Worm (Caenorhabditis elegans): Measurements from ENCODE around the gene rad-54.L2.

Gene rad-54.L2

DNA sequence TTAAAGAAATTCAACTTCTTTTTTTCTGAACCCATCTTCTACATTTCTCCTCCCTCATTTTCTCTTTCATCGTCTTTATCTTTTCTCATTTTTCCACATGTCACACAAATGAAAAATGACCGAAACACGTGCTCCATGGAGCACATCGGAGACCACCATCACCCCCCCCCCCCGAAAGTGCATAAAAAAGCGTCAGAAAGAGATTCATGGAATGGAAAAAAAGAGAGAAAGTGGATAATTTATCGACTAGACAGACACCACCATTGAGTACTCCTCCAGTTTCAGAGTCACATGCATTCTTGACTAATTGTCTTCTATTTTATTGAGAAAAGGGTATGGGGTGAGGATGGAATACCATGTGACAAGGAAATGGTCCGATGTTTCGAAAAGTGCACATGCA lies 53.3 kb downstream of the rad-54.L2 start (continued):
- TF ChIP-seq alr-1 (tag; optimal IDR thresholded peaks at IDR 0.05; ENCODE audit: borderline replicate concordance) (no peak), dsc-1 (tag; optimal IDR thresholded peaks at IDR 0.05) (peak; percentile 76), nhr-90 (tag; optimal IDR thresholded peaks at IDR 0.05; ENCODE audit: poor library complexity) (no peak), nhr-71 (tag; optimal IDR thresholded peaks at IDR 0.05) (peak; percentile 91), snpc-4 (tag; optimal IDR thresholded peaks at IDR 0.05) (peak; percentile 50), fkh-4 (tag; optimal IDR thresholded peaks at IDR 0.05; ENCODE audit: borderline replicate concordance) (no peak), ceh-8 (GFP tag; optimal IDR thresholded peaks at IDR 0.05) (peak; percentile 86), nhr-20 (tag; optimal IDR thresholded peaks at IDR 0.05) (peak; percentile 62), lin-13 (GFP tag; optimal IDR thresholded peaks at IDR 0.05) (no peak), rnt-1 (tag; optimal IDR thresholded peaks at IDR 0.05) (peak; percentile 64), unc-98 (GFP tag; IDR thresholded peaks at IDR 0.05) (no peak), swsn-7 (tag; optimal IDR thresholded peaks at IDR 0.05) (peak; percentile 42), pax-3 (tag; optimal IDR thresholded peaks at IDR 0.05) (peak; percentile 0), vab-15 (tag; optimal IDR thresholded peaks at IDR 0.05) (no peak), ces-1 (GFP tag; optimal IDR thresholded peaks at IDR 0.05) (no peak), C04F5.9 (tag; optimal IDR thresholded peaks at IDR 0.05) (no peak), sox-4 (tag; optimal IDR thresholded peaks at IDR 0.05) (no peak), nhr-19 (GFP tag; conservative IDR thresholded peaks at IDR 0.05) (no peak; the same call in 1 of the 2 replicates), mab-9 (GFP tag; IDR thresholded peaks at IDR 0.05) (no peak), tlp-1 (tag; optimal IDR thresholded peaks at IDR 0.05) (no peak), ztf-4 (tag; optimal IDR thresholded peaks at IDR 0.05) (no peak), lir-3 (tag; optimal IDR thresholded peaks at IDR 0.05; ENCODE audit: poor library complexity) (peak; percentile 20), tbx-2 (tag; optimal IDR thresholded peaks at IDR 0.05) (peak; percentile 60), unc-62 (GFP tag; optimal IDR thresholded peaks at IDR 0.05) (no peak), blmp-1 (tag; optimal IDR thresholded peaks at IDR 0.05) (no peak), irx-1 (tag; optimal IDR thresholded peaks at IDR 0.05) (peak; percentile 32), nhr-77 (tag; optimal IDR thresholded peaks at IDR 0.05) (no peak), zag-1 (tag; optimal IDR thresholded peaks at IDR 0.05) (no peak), fos-1 (tag; optimal IDR thresholded peaks at IDR 0.05) (no peak), ceh-90 (tag; optimal IDR thresholded peaks at IDR 0.05) (no peak), isw-1 (GFP tag; IDR thresholded peaks at IDR 0.05) (peak; percentile 20; the same call in 1 of the 2 replicates), snu-23 (GFP tag; optimal IDR thresholded peaks at IDR 0.05) (peak; percentile 52), hlh-17 (GFP tag; optimal IDR thresholded peaks at IDR 0.05; ENCODE audit: borderline replicate concordance) (no peak), lin-39 (tag; optimal IDR thresholded peaks at IDR 0.05) (peak; percentile 67), nhr-84 (tag; optimal IDR thresholded peaks at IDR 0.05) (no peak), jun-1 (tag; optimal IDR thresholded peaks at IDR 0.05) (no peak), nhr-237 (tag; optimal IDR thresholded peaks at IDR 0.05) (no peak)

DNA sequence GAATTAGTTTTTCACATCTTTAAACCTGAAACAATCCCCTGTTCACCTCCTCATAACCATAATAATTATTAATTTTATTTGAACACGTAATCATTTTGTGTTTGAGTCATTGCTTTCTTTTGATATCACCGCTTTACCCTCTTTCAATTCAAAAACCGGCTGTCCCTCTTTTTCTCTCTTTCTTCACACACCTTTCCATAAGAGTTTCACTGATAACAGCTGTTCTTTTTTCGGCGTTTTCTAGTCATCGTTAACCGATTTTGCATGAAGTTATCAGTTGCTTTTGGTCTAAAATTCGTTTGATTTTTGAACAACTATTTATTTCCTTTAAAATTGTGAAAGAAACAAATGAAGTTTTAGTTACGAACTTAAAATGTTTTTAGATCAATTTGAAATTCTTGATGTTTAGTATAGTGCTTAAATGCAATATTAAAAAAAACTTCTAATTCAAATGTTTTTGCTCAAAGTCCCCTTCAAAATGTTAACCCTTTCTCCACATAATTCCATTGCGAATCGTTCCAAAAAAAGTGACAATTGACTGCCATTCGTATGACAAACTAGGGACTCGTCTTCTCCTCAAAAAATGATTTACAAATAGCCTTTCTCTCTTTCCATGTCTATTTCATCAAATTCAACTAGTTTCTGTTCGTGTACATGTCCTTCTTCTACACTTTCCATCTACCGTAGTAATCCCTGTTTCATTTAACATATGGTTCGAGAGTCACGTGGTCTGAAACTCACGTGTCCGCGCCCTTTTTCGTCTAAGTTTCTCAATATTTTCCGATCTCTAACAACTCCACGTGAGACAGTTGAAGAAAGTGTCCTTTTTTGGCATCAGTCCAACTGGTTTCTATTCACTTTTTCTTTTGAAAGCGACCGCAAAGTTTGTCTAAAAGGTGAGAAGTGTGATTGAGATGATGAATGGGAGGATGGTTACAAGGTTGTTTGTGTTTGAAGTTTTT lies 55.5 kb downstream of the rad-54.L2 start:
- TF ChIP-seq snpc-4 (tag; optimal IDR thresholded peaks at IDR 0.05) = peak; percentile 63
- peak; percentile 21; the same call in 1 of the 2 replicates for TF ChIP-seq isw-1 (GFP tag; IDR thresholded peaks at IDR 0.05)
- no peak for TF ChIP-seq zip-4 (GFP tag; optimal IDR thresholded peaks at IDR 0.05)
- TF ChIP-seq mab-9 (GFP tag; IDR thresholded peaks at IDR 0.05) = peak; percentile 55
- TF ChIP-seq efl-1 (optimal IDR thresholded peaks at IDR 0.05) = peak; percentile 41 to 53
- TF ChIP-seq efl-1 (GFP tag; optimal IDR thresholded peaks at IDR 0.05 in 1 of 2) = peak; percentile 23 to 96
- peak in 2 of 6 experiments; percentile 86 to 88 for TF ChIP-seq elt-3 (tag; optimal IDR thresholded peaks at IDR 0.05)
- TF ChIP-seq unc-130 (tag; optimal IDR thresholded peaks at IDR 0.05) = peak; percentile 48
- TF ChIP-seq lin-14 (GFP tag; optimal IDR thresholded peaks at IDR 0.05) = peak; percentile 95
- TF ChIP-seq lin-35 (GFP tag; optimal IDR thresholded peaks at IDR 0.05) = peak; percentile 9 to 91
- TF ChIP-seq lin-13 (GFP tag; optimal IDR thresholded peaks at IDR 0.05) = peak; percentile 22
- TF ChIP-seq vab-15 (tag; optimal IDR thresholded peaks at IDR 0.05) = peak; percentile 46
- peak; percentile 64 for TF ChIP-seq xbp-1 (tag; optimal IDR thresholded peaks at IDR 0.05)
- peak; percentile 100 for TF ChIP-seq nhr-85 (tag)
- TF ChIP-seq irx-1 (tag; optimal IDR thresholded peaks at IDR 0.05) = peak; percentile 65
- peak; percentile 93 for TF ChIP-seq snu-23 (GFP tag; optimal IDR thresholded peaks at IDR 0.05)
- TF ChIP-seq dpl-1 (GFP tag; optimal IDR thresholded peaks at IDR 0.05) = peak; percentile 23 to 70 (median 53)
- peak; percentile 94 for TF ChIP-seq nhr-71 (tag; optimal IDR thresholded peaks at IDR 0.05)
- TF ChIP-seq C16A3.4 (tag; optimal IDR thresholded peaks at IDR 0.05) = peak; percentile 51
- no peak for TF ChIP-seq sptf-1 (tag; optimal IDR thresholded peaks at IDR 0.05)
- peak; percentile 29 for TF ChIP-seq rnt-1 (tag; optimal IDR thresholded peaks at IDR 0.05)
- peak; percentile 94; the same call in 1 of the 2 replicates for TF ChIP-seq grh-1 (GFP tag; IDR thresholded peaks at IDR 0.05)

All from whole organism, L1 larva.